4 worm cellular contexts compared by ENCODE assay signal in genomic region chrIV:1009546-1009945, ce11.
A peak's percentile ranks its signal among the peaks of the same experiment; 100 is the strongest.
TF ChIP-seq lines count a peak whose summit lies in the region.

Gene Y55F3AM.9 (minus strand): TSS chrIV:1009734.

TF ChIP-seq in whole organism, L1 larva, 84 proteins besides CTCF, POLR2A, EP300 and RAD21 (continued from another document):
- TF ChIP-seq lin-13 (GFP tag; optimal IDR thresholded peaks at IDR 0.05; lab: Kevin White, UChicago) (peak; percentile 3), unc-62 (GFP tag; optimal IDR thresholded peaks at IDR 0.05; lab: Kevin White, UChicago) (no peak), mdl-1 (tag; optimal IDR thresholded peaks at IDR 0.05; lab: Kevin White, UChicago) (peak in 1 of 2 experiments; percentile 65), snpc-4 (tag; optimal IDR thresholded peaks at IDR 0.05; lab: Kevin White, UChicago) (peak; percentile 18), lir-3 (tag; optimal IDR thresholded peaks at IDR 0.05; lab: Kevin White, UChicago; ENCODE audit: poor library complexity) (no peak), lin-35 (GFP tag; optimal IDR thresholded peaks at IDR 0.05; lab: Kevin White, UChicago) (peak; percentile 64 to 79), mab-9 (GFP tag; IDR thresholded peaks at IDR 0.05; lab: Robert Waterston, UW) (no peak), zag-1 (tag; optimal IDR thresholded peaks at IDR 0.05; lab: Kevin White, UChicago) (no peak), aly-2 (tag; optimal IDR thresholded peaks at IDR 0.05; lab: Kevin White, UChicago) (no peak), lin-15B (tag; optimal IDR thresholded peaks at IDR 0.05; lab: Kevin White, UChicago) (peak; percentile 40), isw-1 (GFP tag; IDR thresholded peaks at IDR 0.05; lab: Robert Waterston, UW) (peak; percentile 40), nhr-20 (tag; optimal IDR thresholded peaks at IDR 0.05; lab: Kevin White, UChicago) (peak; percentile 8), F16B12.6 (tag; optimal IDR thresholded peaks at IDR 0.05; lab: Kevin White, UChicago) (peak; percentile 97), skn-1 (tag; optimal IDR thresholded peaks at IDR 0.05; lab: Kevin White, UChicago) (peak; percentile 37), nhr-47 (tag; optimal IDR thresholded peaks at IDR 0.05; lab: Kevin White, UChicago) (peak; percentile 58), unc-86 (tag; optimal IDR thresholded peaks at IDR 0.05; lab: Kevin White, UChicago) (peak; percentile 7), dsc-1 (tag; optimal IDR thresholded peaks at IDR 0.05; lab: Kevin White, UChicago) (peak; percentile 30), nhr-84 (tag; optimal IDR thresholded peaks at IDR 0.05; lab: Kevin White, UChicago) (no peak), ceh-82 (tag; optimal IDR thresholded peaks at IDR 0.05; lab: Kevin White, UChicago) (peak; percentile 16 to 38 (median 29)), efl-1 (optimal IDR thresholded peaks at IDR 0.05; lab: Kevin White, UChicago) (peak; percentile 72 to 74), efl-1 (GFP tag; optimal IDR thresholded peaks at IDR 0.05 in 1 of 2; lab: Kevin White, UChicago) (peak; percentile 70 to 96)

TF ChIP-seq in whole organism, L3 larva, 47 proteins besides CTCF, POLR2A, EP300 and RAD21 (continued from another document):
- TF ChIP-seq nhr-237 (tag; optimal IDR thresholded peaks at IDR 0.05; lab: Kevin White, UChicago) = no peak
- TF ChIP-seq pha-4 (tag; optimal IDR thresholded peaks at IDR 0.05; lab: Kevin White, UChicago) = peak; percentile 48
- peak; percentile 58 for TF ChIP-seq lin-15B (tag; optimal IDR thresholded peaks at IDR 0.05; lab: Kevin White, UChicago)
- no peak for TF ChIP-seq nhr-12 (tag; optimal IDR thresholded peaks at IDR 0.05; lab: Kevin White, UChicago)
- TF ChIP-seq nfya-1 (tag; optimal IDR thresholded peaks at IDR 0.05; lab: Kevin White, UChicago; ENCODE audit: insufficient read depth) = peak; percentile 42
- TF ChIP-seq egl-27 (tag; optimal IDR thresholded peaks at IDR 0.05; lab: Kevin White, UChicago) = no peak
- TF ChIP-seq fos-1 (tag; optimal IDR thresholded peaks at IDR 0.05; lab: Kevin White, UChicago) = no peak
- TF ChIP-seq skn-1 (tag; optimal IDR thresholded peaks at IDR 0.05; lab: Kevin White, UChicago) = no peak
- TF ChIP-seq mml-1 (tag; optimal IDR thresholded peaks at IDR 0.05; lab: Kevin White, UChicago) = no peak
- no peak for TF ChIP-seq mdl-1 (tag; optimal IDR thresholded peaks at IDR 0.05; lab: Kevin White, UChicago)
- no peak for TF ChIP-seq daf-12 (tag; optimal IDR thresholded peaks at IDR 0.05; lab: Kevin White, UChicago)

TF ChIP-seq in whole organism, L4 larva, 104 proteins besides CTCF, POLR2A, EP300 and RAD21 (continued from another document and continues in another):
- TF ChIP-seq zip-2 (tag; optimal IDR thresholded peaks at IDR 0.05; lab: Kevin White, UChicago) (no peak), dve-1 (tag; optimal IDR thresholded peaks at IDR 0.05; lab: Kevin White, UChicago; ENCODE audit: insufficient read depth) (no peak), attf-4 (tag; optimal IDR thresholded peaks at IDR 0.05; lab: Kevin White, UChicago) (no peak), mxl-2 (GFP tag; conservative IDR thresholded peaks at IDR 0.05; lab: Robert Waterston, UW) (no peak), php-3 (GFP tag; IDR thresholded peaks at IDR 0.05; lab: Robert Waterston, UW) (no peak), nhr-237 (tag; optimal IDR thresholded peaks at IDR 0.05; lab: Kevin White, UChicago) (no peak), unc-130 (GFP tag; optimal IDR thresholded peaks at IDR 0.05; lab: Kevin White, UChicago) (no peak), skn-1 (tag; optimal IDR thresholded peaks at IDR 0.05; lab: Kevin White, UChicago) (no peak), nhr-6 (tag; optimal IDR thresholded peaks at IDR 0.05; lab: Kevin White, UChicago) (no peak), hlh-11 (tag; optimal IDR thresholded peaks at IDR 0.05; lab: Kevin White, UChicago) (peak; percentile 30), mdt-29 (GFP tag; IDR thresholded peaks at IDR 0.05; lab: Robert Waterston, UW) (no peak), ceh-20 (GFP tag; IDR thresholded peaks at IDR 0.05; lab: Robert Waterston, UW) (no peak), ceh-62 (tag; optimal IDR thresholded peaks at IDR 0.05; lab: Kevin White, UChicago) (no peak), dmd-9 (GFP tag; IDR thresholded peaks at IDR 0.05; lab: Robert Waterston, UW) (no peak), saeg-2 (GFP tag; IDR thresholded peaks at IDR 0.05; lab: Robert Waterston, UW) (no peak), zag-1 (tag; optimal IDR thresholded peaks at IDR 0.05; lab: Kevin White, UChicago) (no peak), ceh-32 (tag; optimal IDR thresholded peaks at IDR 0.05; lab: Kevin White, UChicago; ENCODE audit: poor library complexity) (no peak), ama-1 (optimal IDR thresholded peaks at IDR 0.05; lab: Kevin White, UChicago) (peak; percentile 40), Y105C5A.15 (GFP tag; IDR thresholded peaks at IDR 0.05; lab: Robert Waterston, UW) (no peak), daf-19 (GFP tag; conservative IDR thresholded peaks at IDR 0.05; lab: Robert Waterston, UW) (no peak), mdl-1 (tag; optimal IDR thresholded peaks at IDR 0.05; lab: Kevin White, UChicago) (peak in 1 of 2 experiments; percentile 59), lin-1 (GFP tag; IDR thresholded peaks at IDR 0.05; lab: Robert Waterston, UW) (no peak), snpc-1.2 (GFP tag; IDR thresholded peaks at IDR 0.05; lab: Robert Waterston, UW) (no peak), dmd-6 (GFP tag; IDR thresholded peaks at IDR 0.05; lab: Robert Waterston, UW) (0 out of 2 replicates have a peak, but pooled peaks have one; percentile 17), hlh-30 (tag; optimal IDR thresholded peaks at IDR 0.05; lab: Kevin White, UChicago; ENCODE audit: insufficient read depth) (peak; percentile 96), gei-8 (GFP tag; optimal IDR thresholded peaks at IDR 0.05; lab: Kevin White, UChicago) (no peak), F26F4.8 (GFP tag; conservative IDR thresholded peaks at IDR 0.05; lab: Robert Waterston, UW) (no peak), ceh-44 (GFP tag; IDR thresholded peaks at IDR 0.05; lab: Robert Waterston, UW) (no peak), tra-1 (GFP tag; IDR thresholded peaks at IDR 0.05; lab: Robert Waterston, UW) (no peak), ctbp-1 (GFP tag; IDR thresholded peaks at IDR 0.05; lab: Robert Waterston, UW) (no peak), daf-16 (GFP tag; optimal IDR thresholded peaks at IDR 0.05; lab: Kevin White, UChicago) (no peak), daf-16 (tag; optimal IDR thresholded peaks at IDR 0.05; lab: Kevin White, UChicago) (peak; percentile 29), F37D6.2 (tag; optimal IDR thresholded peaks at IDR 0.05; lab: Kevin White, UChicago) (no peak), ceh-28 (tag; optimal IDR thresholded peaks at IDR 0.05; lab: Kevin White, UChicago) (no peak), lin-29 (GFP tag; IDR thresholded peaks at IDR 0.05; lab: Robert Waterston, UW) (no peak), Y5F2A.4 (GFP tag; optimal IDR thresholded peaks at IDR 0.05; lab: Kevin White, UChicago) (no peak), pqm-1 (tag; optimal IDR thresholded peaks at IDR 0.05; lab: Kevin White, UChicago) (no peak), fkh-10 (GFP tag; optimal IDR thresholded peaks at IDR 0.05; lab: Kevin White, UChicago) (peak; percentile 7), zip-11 (GFP tag; IDR thresholded peaks at IDR 0.05; lab: Robert Waterston, UW) (no peak), jun-1 (tag; optimal IDR thresholded peaks at IDR 0.05; lab: Kevin White, UChicago) (no peak), ZK546.5 (tag; optimal IDR thresholded peaks at IDR 0.05; lab: Kevin White, UChicago) (no peak), dpl-1 (GFP tag; optimal IDR thresholded peaks at IDR 0.05; lab: Kevin White, UChicago) (peak; percentile 39), lin-13 (GFP tag; optimal IDR thresholded peaks at IDR 0.05; lab: Kevin White, UChicago) (no peak), aha-1 (tag; lab: Kevin White, UChicago) (no peak), ces-1 (GFP tag; optimal IDR thresholded peaks at IDR 0.05; lab: Kevin White, UChicago) (no peak), arid-1 (GFP tag; conservative IDR thresholded peaks at IDR 0.05; lab: Robert Waterston, UW) (no peak), ztf-7 (tag; optimal IDR thresholded peaks at IDR 0.05; lab: Kevin White, UChicago) (no peak), R02D3.7 (tag; optimal IDR thresholded peaks at IDR 0.05; lab: Kevin White, UChicago) (no peak), daf-12 (tag; optimal IDR thresholded peaks at IDR 0.05; lab: Kevin White, UChicago) (no peak), lsy-2 (tag; optimal IDR thresholded peaks at IDR 0.05; lab: Kevin White, UChicago) (peak; percentile 14 to 60), zfp-2 (tag; optimal IDR thresholded peaks at IDR 0.05; lab: Kevin White, UChicago) (no peak), zfp-3 (GFP tag; conservative IDR thresholded peaks at IDR 0.05; lab: Robert Waterston, UW) (no peak), nhr-77 (tag; optimal IDR thresholded peaks at IDR 0.05; lab: Kevin White, UChicago) (no peak), T26A8.4 (GFP tag; IDR thresholded peaks at IDR 0.05; lab: Robert Waterston, UW) (no peak), ztf-11 (tag; optimal IDR thresholded peaks at IDR 0.05; lab: Kevin White, UChicago) (no peak)

TF ChIP-seq in whole organism, young adult, 124 proteins besides CTCF, POLR2A, EP300 and RAD21 (continued from another document and continues in another):
- TF ChIP-seq repo-1 (tag; optimal IDR thresholded peaks at IDR 0.05; lab: Kevin White, UChicago) = no peak
- no peak for TF ChIP-seq akir-1 (GFP tag; optimal IDR thresholded peaks at IDR 0.05; lab: Kevin White, UChicago)
- no peak for TF ChIP-seq ceh-79 (tag; optimal IDR thresholded peaks at IDR 0.05; lab: Kevin White, UChicago)
- no peak for TF ChIP-seq ceh-91 (GFP tag; IDR thresholded peaks at IDR 0.05; lab: Robert Waterston, UW)
- TF ChIP-seq madf-10 (tag; optimal IDR thresholded peaks at IDR 0.05; lab: Kevin White, UChicago) = no peak
- TF ChIP-seq ztf-22 (GFP tag; optimal IDR thresholded peaks at IDR 0.05; lab: Kevin White, UChicago) = no peak
- no peak for TF ChIP-seq aptf-3 (GFP tag; IDR thresholded peaks at IDR 0.05; lab: Robert Waterston, UW)
- TF ChIP-seq tbx-9 (tag; optimal IDR thresholded peaks at IDR 0.05; lab: Kevin White, UChicago; ENCODE audit: borderline replicate concordance) = no peak
- peak; percentile 7 for TF ChIP-seq lin-54 (GFP tag; optimal IDR thresholded peaks at IDR 0.05; lab: Kevin White, UChicago)
- no peak for TF ChIP-seq ceh-27 (GFP tag; optimal IDR thresholded peaks at IDR 0.05; lab: Kevin White, UChicago)
- no peak for TF ChIP-seq T26A5.8 (tag; optimal IDR thresholded peaks at IDR 0.05; lab: Kevin White, UChicago)
- TF ChIP-seq mcd-1 (GFP tag; IDR thresholded peaks at IDR 0.05; lab: Robert Waterston, UW) = peak; percentile 68
- TF ChIP-seq him-1 (tag; optimal IDR thresholded peaks at IDR 0.05; lab: Kevin White, UChicago) = no peak
- no peak for TF ChIP-seq die-1 (tag; optimal IDR thresholded peaks at IDR 0.05; lab: Kevin White, UChicago)
- peak; percentile 27 for TF ChIP-seq K12H6.12 (tag; optimal IDR thresholded peaks at IDR 0.05; lab: Kevin White, UChicago)
- no peak for TF ChIP-seq nhr-90 (tag; optimal IDR thresholded peaks at IDR 0.05; lab: Kevin White, UChicago)
- TF ChIP-seq ztf-6 (GFP tag; IDR thresholded peaks at IDR 0.05; lab: Robert Waterston, UW) = no peak
- peak; percentile 10 for TF ChIP-seq efl-1 (GFP tag; optimal IDR thresholded peaks at IDR 0.05; lab: Kevin White, UChicago)
- TF ChIP-seq sdz-38 (tag; optimal IDR thresholded peaks at IDR 0.05; lab: Kevin White, UChicago) = no peak
- no peak for TF ChIP-seq F37B4.10 (GFP tag; IDR thresholded peaks at IDR 0.05; lab: Robert Waterston, UW)
- TF ChIP-seq madf-3 (GFP tag; IDR thresholded peaks at IDR 0.05; lab: Robert Waterston, UW) = no peak
- TF ChIP-seq K11D2.4 (GFP tag; IDR thresholded peaks at IDR 0.05; lab: Robert Waterston, UW) = no peak
- no peak for TF ChIP-seq egl-18 (GFP tag; IDR thresholded peaks at IDR 0.05; lab: Robert Waterston, UW)
- no peak for TF ChIP-seq Y53F4B.3 (GFP tag; IDR thresholded peaks at IDR 0.05; lab: Robert Waterston, UW)
- TF ChIP-seq gei-17 (GFP tag; optimal IDR thresholded peaks at IDR 0.05; lab: Kevin White, UChicago) = no peak
- TF ChIP-seq ets-4 (GFP tag; optimal IDR thresholded peaks at IDR 0.05; lab: Kevin White, UChicago) = no peak
- TF ChIP-seq dpff-1 (tag; optimal IDR thresholded peaks at IDR 0.05; lab: Kevin White, UChicago) = no peak
- TF ChIP-seq pbrm-1 (GFP tag; IDR thresholded peaks at IDR 0.05; lab: Robert Waterston, UW) = no peak
- no peak for TF ChIP-seq madf-8 (GFP tag; conservative IDR thresholded peaks at IDR 0.05; lab: Robert Waterston, UW)
- no peak for TF ChIP-seq hlh-12 (tag; optimal IDR thresholded peaks at IDR 0.05; lab: Kevin White, UChicago)
- TF ChIP-seq ztf-28 (GFP tag; IDR thresholded peaks at IDR 0.05; lab: Robert Waterston, UW) = 0 out of 2 replicates have a peak, but pooled peaks have one; percentile 13
- peak; percentile 48 for TF ChIP-seq attf-5 (GFP tag; optimal IDR thresholded peaks at IDR 0.05; lab: Kevin White, UChicago)
- TF ChIP-seq hsf-1 (GFP tag; IDR thresholded peaks at IDR 0.05; lab: Robert Waterston, UW) = no peak
- TF ChIP-seq xnd-1 (tag; optimal IDR thresholded peaks at IDR 0.05; lab: Kevin White, UChicago) = no peak
- TF ChIP-seq egrh-3 (GFP tag; IDR thresholded peaks at IDR 0.05; lab: Robert Waterston, UW) = no peak
- TF ChIP-seq lin-35 (GFP tag; optimal IDR thresholded peaks at IDR 0.05; lab: Kevin White, UChicago) = peak in 1 of 3 experiments; percentile 22
- no peak for TF ChIP-seq F10E7.11 (tag; optimal IDR thresholded peaks at IDR 0.05; lab: Kevin White, UChicago)
- TF ChIP-seq B0019.2 (GFP tag; conservative IDR thresholded peaks at IDR 0.05; lab: Robert Waterston, UW) = no peak
- no peak for TF ChIP-seq zfh-2 (GFP tag; conservative IDR thresholded peaks at IDR 0.05; lab: Robert Waterston, UW)
- TF ChIP-seq nhr-120 (GFP tag; IDR thresholded peaks at IDR 0.05; lab: Robert Waterston, UW) = no peak
- no peak for TF ChIP-seq B0035.1 (tag; optimal IDR thresholded peaks at IDR 0.05; lab: Kevin White, UChicago)
- TF ChIP-seq egl-44 (GFP tag; IDR thresholded peaks at IDR 0.05; lab: Robert Waterston, UW) = no peak
- TF ChIP-seq F39B2.1 (GFP tag; IDR thresholded peaks at IDR 0.05; lab: Robert Waterston, UW) = no peak
- TF ChIP-seq snpc-3.4 (tag; optimal IDR thresholded peaks at IDR 0.05; lab: Kevin White, UChicago) = no peak
- TF ChIP-seq F33H1.4 (GFP tag; IDR thresholded peaks at IDR 0.05; lab: Robert Waterston, UW) = peak; percentile 52
- TF ChIP-seq hmg-1.2 (GFP tag; IDR thresholded peaks at IDR 0.05; lab: Robert Waterston, UW) = no peak
- no peak for TF ChIP-seq let-526 (GFP tag; IDR thresholded peaks at IDR 0.05; lab: Robert Waterston, UW)
- no peak for TF ChIP-seq ceh-100 (GFP tag; IDR thresholded peaks at IDR 0.05; lab: Robert Waterston, UW)
- TF ChIP-seq nfyb-1 (GFP tag; IDR thresholded peaks at IDR 0.05; lab: Robert Waterston, UW) = 0 out of 2 replicates have a peak, but pooled peaks have one; percentile 17
- no peak for TF ChIP-seq cebp-2 (GFP tag; IDR thresholded peaks at IDR 0.05; lab: Robert Waterston, UW)
- TF ChIP-seq nhr-179 (tag; optimal IDR thresholded peaks at IDR 0.05; lab: Kevin White, UChicago) = no peak
- no peak for TF ChIP-seq attf-3 (GFP tag; conservative IDR thresholded peaks at IDR 0.05; lab: Robert Waterston, UW)
- TF ChIP-seq lag-1 (GFP tag; IDR thresholded peaks at IDR 0.05; lab: Robert Waterston, UW) = no peak
- TF ChIP-seq hlh-26 (GFP tag; conservative IDR thresholded peaks at IDR 0.05; lab: Robert Waterston, UW) = no peak
- TF ChIP-seq rpc-1 (optimal IDR thresholded peaks at IDR 0.05; lab: Kevin White, UChicago) = no peak
- no peak for TF ChIP-seq rpc-1 (tag; optimal IDR thresholded peaks at IDR 0.05; lab: Kevin White, UChicago)
- peak; percentile 10 for TF ChIP-seq tbp1 (GFP tag; optimal IDR thresholded peaks at IDR 0.05; lab: Kevin White, UChicago)
- TF ChIP-seq mes-4 (tag; optimal IDR thresholded peaks at IDR 0.05; lab: Kevin White, UChicago) = no peak
- TF ChIP-seq rcor-1 (GFP tag; IDR thresholded peaks at IDR 0.05; lab: Robert Waterston, UW) = no peak
- TF ChIP-seq nfya-1 (tag; optimal IDR thresholded peaks at IDR 0.05; lab: Kevin White, UChicago; ENCODE audit: borderline replicate concordance, insufficient read depth) = no peak
- TF ChIP-seq hmg-20 (GFP tag; IDR thresholded peaks at IDR 0.05; lab: Robert Waterston, UW) = no peak
- no peak for TF ChIP-seq F57A8.1 (GFP tag; optimal IDR thresholded peaks at IDR 0.05; lab: Kevin White, UChicago)
- no peak for TF ChIP-seq F55B11.4 (tag; optimal IDR thresholded peaks at IDR 0.05; lab: Kevin White, UChicago; ENCODE audit: borderline replicate concordance, insufficient read depth)
